Worm (Caenorhabditis elegans) whole organism, L3 larva: Measurements from ENCODE around the gene srz-99.

Experiments
- R02D3.7 ChIP-seq: fragments of 150-350 bp; optimal IDR thresholded peaks from 2 replicates; lab custom pipeline; 2014; ENCODE audit warnings: missing biosample characterization, missing genetic modification characterization
- ZK546.5 ChIP-seq: sonication (generic microtip); optimal IDR thresholded peaks from 2 replicates; lab custom pipeline; 2017; ENCODE audit warnings: missing biosample characterization, missing genetic modification characterization
- aly-2 ChIP-seq: fragments of 150-350 bp; optimal IDR thresholded peaks from 2 replicates; lab custom pipeline; 2014; ENCODE audit warnings: missing biosample characterization, missing genetic modification characterization
- ama-1 ChIP-seq: fragments of 150-350 bp; optimal IDR thresholded peaks from 2 replicates; lab custom pipeline; 2018
- ceh-16 ChIP-seq: sonication (generic microtip); optimal IDR thresholded peaks from 2 replicates; lab custom pipeline; 2017; ENCODE audit warnings: missing biosample characterization, missing genetic modification characterization
- ceh-28 ChIP-seq: fragments of 150-350 bp; optimal IDR thresholded peaks from 2 replicates; lab custom pipeline; 2014; ENCODE audit warnings: missing biosample characterization, missing genetic modification reagents, missing genetic modification characterization
- ceh-82 ChIP-seq: fragments of 150-350 bp; optimal IDR thresholded peaks from 2 replicates; lab custom pipeline; 2014; ENCODE audit warnings: missing biosample characterization, missing genetic modification characterization
- egl-27 ChIP-seq: sonication (generic microtip); optimal IDR thresholded peaks from 4 replicates; lab custom pipeline; 2017; ENCODE audit warnings: missing biosample characterization, missing genetic modification reagents, missing genetic modification characterization
- egl-5 ChIP-seq: fragments of 150-350 bp; optimal IDR thresholded peaks from 2 replicates; lab custom pipeline; 2017; ENCODE audit warnings: missing biosample characterization, missing genetic modification reagents, missing genetic modification characterization, inconsistent platforms
- elt-1 ChIP-seq: fragments of 150-350 bp; optimal IDR thresholded peaks from 2 replicates; lab custom pipeline; 2014; ENCODE audit warnings: missing biosample characterization, missing genetic modification characterization
- elt-2 ChIP-seq: sonication (generic microtip); optimal IDR thresholded peaks from 2 replicates; lab custom pipeline; 2016; ENCODE audit warnings: missing genetic modification reagents, mild to moderate bottlenecking, missing genetic modification characterization, missing compliant biosample characterization
- elt-3 ChIP-seq, 3 experiments: fragments of 150-350 bp in 1 of 3; sonication (generic microtip) in 2 of 3; optimal IDR thresholded peaks; 2 replicates in 2 of 3; 4 replicates in 1 of 3; lab custom pipeline; 2014 to 2017; ENCODE audit warnings: missing biosample characterization in 3 of 3, missing genetic modification characterization in 3 of 3
- eor-1 ChIP-seq, 2 experiments: fragments of 150-350 bp; optimal IDR thresholded peaks; 2 replicates each; lab custom pipeline; 2014 to 2018; ENCODE audit warnings: missing biosample characterization in 2 of 2, missing genetic modification characterization in 2 of 2
- fkh-10 ChIP-seq: sonication (generic microtip); optimal IDR thresholded peaks from 2 replicates; lab custom pipeline; 2017; ENCODE audit warnings: missing biosample characterization, missing genetic modification reagents, missing genetic modification characterization
- fkh-2 ChIP-seq: fragments of 150-350 bp; optimal IDR thresholded peaks from 2 replicates; lab custom pipeline; 2014; ENCODE audit warnings: missing biosample characterization, missing genetic modification reagents, missing genetic modification characterization
- hmg-11 ChIP-seq: sonication (generic microtip); optimal IDR thresholded peaks from 2 replicates; lab custom pipeline; 2016; ENCODE audit warnings: missing genetic modification characterization, missing compliant biosample characterization
- lin-15B ChIP-seq: fragments of 150-350 bp; optimal IDR thresholded peaks from 2 replicates; lab custom pipeline; 2014; ENCODE audit warnings: missing biosample characterization, missing genetic modification characterization
- lin-39 ChIP-seq: fragments of 150-350 bp; optimal IDR thresholded peaks from 2 replicates; lab custom pipeline; 2018; ENCODE audit warnings: missing biosample characterization, missing genetic modification reagents, missing genetic modification characterization
- lsy-12 ChIP-seq: sonication (generic microtip); optimal IDR thresholded peaks from 2 replicates; lab custom pipeline; 2016; ENCODE audit warnings: mild to moderate bottlenecking, missing genetic modification characterization, missing compliant biosample characterization
- mdl-1 ChIP-seq: fragments of 150-350 bp; optimal IDR thresholded peaks from 2 replicates; lab custom pipeline; 2014; ENCODE audit warnings: missing biosample characterization, missing genetic modification characterization
- mml-1 ChIP-seq: fragments of 150-350 bp; sonication (generic microtip); optimal IDR thresholded peaks from 3 replicates; lab custom pipeline; 2014; ENCODE audit warnings: missing biosample characterization, missing genetic modification characterization
- nhr-11 ChIP-seq: fragments of 150-350 bp; optimal IDR thresholded peaks from 2 replicates; lab custom pipeline; 2014; ENCODE audit warnings: missing biosample characterization, missing genetic modification characterization
- nhr-23 ChIP-seq: fragments of 150-350 bp; optimal IDR thresholded peaks from 2 replicates; lab custom pipeline; 2014; ENCODE audit warnings: missing biosample characterization, missing genetic modification reagents, missing genetic modification characterization
- nhr-237 ChIP-seq: fragments of 150-350 bp; optimal IDR thresholded peaks from 2 replicates; lab custom pipeline; 2014; ENCODE audit warnings: missing biosample characterization, missing genetic modification characterization
- nhr-25 ChIP-seq: sonication (generic microtip); optimal IDR thresholded peaks from 2 replicates; lab custom pipeline; 2017; ENCODE audit warnings: missing biosample characterization, missing genetic modification characterization
- nhr-28 ChIP-seq: fragments of 150-350 bp; optimal IDR thresholded peaks from 2 replicates; lab custom pipeline; 2014; ENCODE audit warnings: missing biosample characterization, missing genetic modification characterization
- nhr-43 ChIP-seq: sonication (generic microtip); optimal IDR thresholded peaks from 2 replicates; lab custom pipeline; 2016; ENCODE audit warnings: mild to moderate bottlenecking, missing genetic modification characterization, missing compliant biosample characterization; ENCODE audit not compliant: poor library complexity, severe bottlenecking
- nhr-67 ChIP-seq: fragments of 150-350 bp; optimal IDR thresholded peaks from 2 replicates; lab custom pipeline; 2014; ENCODE audit warnings: missing biosample characterization, missing genetic modification characterization
- nhr-77 ChIP-seq: fragments of 150-350 bp; optimal IDR thresholded peaks from 2 replicates; lab custom pipeline; 2014; ENCODE audit warnings: missing biosample characterization, missing genetic modification characterization
- pqm-1 ChIP-seq: fragments of 150-350 bp; optimal IDR thresholded peaks from 2 replicates; lab custom pipeline; 2017; ENCODE audit warnings: missing biosample characterization, missing genetic modification characterization, inconsistent platforms
- sea-2 ChIP-seq: fragments of 150-350 bp; sonication (generic microtip); optimal IDR thresholded peaks from 4 replicates; lab custom pipeline; 2014; ENCODE audit warnings: missing biosample characterization, missing genetic modification reagents, missing genetic modification characterization
- skn-1 ChIP-seq: fragments of 150-350 bp; optimal IDR thresholded peaks from 2 replicates; lab custom pipeline; 2014; ENCODE audit warnings: missing biosample characterization, missing genetic modification characterization
- snpc-4 ChIP-seq: fragments of 150-350 bp; optimal IDR thresholded peaks from 2 replicates; lab custom pipeline; 2014; ENCODE audit warnings: missing biosample characterization, missing genetic modification characterization
- tbx-2 ChIP-seq: sonication (generic microtip); optimal IDR thresholded peaks from 2 replicates; lab custom pipeline; 2016; ENCODE audit warnings: mild to moderate bottlenecking, missing genetic modification characterization, missing compliant biosample characterization
- unc-39 ChIP-seq: sonication (generic microtip); optimal IDR thresholded peaks from 4 replicates; lab custom pipeline; 2017; ENCODE audit warnings: missing biosample characterization, missing genetic modification characterization
- unc-62 ChIP-seq: fragments of 150-350 bp; sonication (generic microtip); optimal IDR thresholded peaks from 4 replicates; lab custom pipeline; 2014; ENCODE audit warnings: missing biosample characterization, missing genetic modification reagents, missing genetic modification characterization
- zag-1 ChIP-seq: fragments of 150-350 bp; optimal IDR thresholded peaks from 2 replicates; lab custom pipeline; 2014; ENCODE audit warnings: missing biosample characterization, missing genetic modification characterization
- ztf-11 ChIP-seq: fragments of 150-350 bp; optimal IDR thresholded peaks from 2 replicates; lab custom pipeline; 2014; ENCODE audit warnings: missing biosample characterization, missing genetic modification characterization
- ztf-4 ChIP-seq: fragments of 150-350 bp; optimal IDR thresholded peaks from 2 replicates; lab custom pipeline; 2014; ENCODE audit warnings: missing biosample characterization, missing genetic modification characterization

srz-99 gene

ce11 chrV:16692988-16693387 is 37.1 kb upstream of the srz-99 start:
- TF ChIP-seq elt-2 (no peak), zag-1 (tag; lab: Kevin White, UChicago) (no peak), ceh-16 (tag; lab: Kevin White, UChicago) (no peak), nhr-25 (tag; lab: Kevin White, UChicago) (no peak), nhr-67 (tag; lab: Kevin White, UChicago) (no peak), ceh-82 (no peak), fkh-10 (GFP tag; lab: Kevin White, UChicago) (no peak), egl-5 (no peak), ztf-4 (tag; lab: Kevin White, UChicago) (no peak), hmg-11 (no peak), fkh-2 (tag; lab: Kevin White, UChicago) (no peak), sea-2 (GFP tag; lab: Kevin White, UChicago) (no peak), nhr-11 (tag; lab: Kevin White, UChicago) (no peak)

DNA sequence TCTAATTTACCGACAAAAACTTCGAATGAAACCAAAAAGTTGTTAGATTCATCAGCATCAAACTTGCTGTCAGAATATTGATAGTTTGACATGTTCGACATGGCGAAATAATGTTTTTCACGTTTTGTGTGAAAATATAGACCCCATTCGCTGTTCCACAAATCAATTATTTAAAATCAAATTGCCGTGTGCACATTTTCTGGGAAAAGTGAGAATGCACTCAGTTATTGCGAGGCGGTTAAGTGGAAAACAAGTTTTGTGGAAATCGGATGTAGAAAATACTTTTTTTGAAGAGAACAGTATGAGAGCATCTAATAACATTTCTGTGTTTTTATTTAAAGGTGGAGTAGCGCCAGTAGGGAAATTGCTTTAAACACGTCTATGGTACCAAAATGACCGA is 36.3 kb upstream of the srz-99 start, which contains the start of gene srw-42:
Gene srw-42, minus strand, starts transcription at position 101 of the 400 bp plus-strand sequence.
- TF ChIP-seq elt-3 (tag; optimal IDR thresholded peaks at IDR 0.05; lab: Kevin White, UChicago) (no peak), unc-39 (tag; lab: Kevin White, UChicago) (no peak), zag-1 (tag; lab: Kevin White, UChicago) (no peak), mml-1 (no peak), egl-5 (no peak)

DNA sequence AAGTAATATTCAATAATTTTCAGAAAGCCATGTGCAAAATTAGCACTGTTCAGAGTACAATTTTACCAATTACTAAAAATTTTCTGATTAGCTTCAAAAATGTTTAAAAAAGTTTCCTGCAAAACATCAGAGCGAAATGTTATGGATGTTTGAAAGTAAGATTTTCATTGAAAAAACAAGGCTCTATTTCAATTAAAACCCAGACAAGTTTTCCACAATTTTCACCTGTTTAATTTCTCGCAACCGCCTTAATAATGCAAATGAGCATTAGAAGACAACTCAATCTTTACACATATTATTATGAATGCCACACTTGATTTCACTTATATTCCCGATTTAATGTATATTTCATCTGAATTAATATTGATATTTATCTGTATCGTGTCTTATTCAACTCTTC is 35.5 kb upstream of the srz-99 start, which contains the start of gene srz-101:
Gene srz-101, plus strand, starts transcription at position 301 of the 400 bp plus-strand sequence.
- TF ChIP-seq mdl-1 (tag; lab: Kevin White, UChicago) (no peak), elt-1 (tag; lab: Kevin White, UChicago) (no peak), nhr-11 (tag; lab: Kevin White, UChicago) (no peak), egl-5 (no peak), tbx-2 (tag; lab: Kevin White, UChicago) (no peak), nhr-237 (tag; lab: Kevin White, UChicago) (no peak), ceh-16 (tag; lab: Kevin White, UChicago) (no peak), lin-15B (tag; lab: Kevin White, UChicago) (no peak)

DNA sequence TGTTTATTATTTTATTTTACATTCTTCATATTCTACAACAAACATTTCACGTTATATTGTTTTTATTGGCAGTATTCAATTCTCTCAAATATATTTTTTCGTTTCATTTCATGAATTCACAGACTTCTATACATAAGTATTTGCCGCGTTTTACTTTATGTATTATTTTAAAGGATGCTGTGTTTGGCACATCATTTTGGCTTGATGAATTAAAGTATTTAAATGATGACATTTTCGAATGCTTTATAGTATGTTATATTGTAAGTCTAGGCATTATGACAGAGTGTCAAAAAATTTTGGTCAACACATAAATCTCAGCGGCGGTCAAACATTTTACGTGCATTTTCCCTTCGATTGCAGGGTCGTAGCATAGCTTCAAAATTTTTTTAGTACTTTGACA is 34.6 kb upstream of the srz-99 start:
- no peak for TF ChIP-seq skn-1 (tag; lab: Kevin White, UChicago)
- no peak for TF ChIP-seq eor-1 (tag; optimal IDR thresholded peaks at IDR 0.05; lab: Kevin White, UChicago)
- no peak for TF ChIP-seq aly-2 (tag; lab: Kevin White, UChicago)
- TF ChIP-seq tbx-2 (tag; lab: Kevin White, UChicago): no peak
- TF ChIP-seq ceh-16 (tag; lab: Kevin White, UChicago): no peak
- no peak for TF ChIP-seq nhr-43
- no peak for TF ChIP-seq lsy-12 (tag; lab: Kevin White, UChicago)
- TF ChIP-seq ceh-28: no peak
- TF ChIP-seq ceh-82: no peak
- no peak for TF ChIP-seq hmg-11
- TF ChIP-seq elt-3 (tag; optimal IDR thresholded peaks at IDR 0.05; lab: Kevin White, UChicago): no peak
- no peak for TF ChIP-seq nhr-23 (tag; lab: Kevin White, UChicago)

ce11 chrV:16697178-16697577 is 32.9 kb upstream of the srz-99 start, which contains the start of gene srw-41:
srw-41 (plus strand) TSS chrV:16697478.
- TF ChIP-seq nhr-77 (tag; lab: Kevin White, UChicago): no peak
- no peak for TF ChIP-seq zag-1 (tag; lab: Kevin White, UChicago)
- TF ChIP-seq snpc-4 (tag; lab: Kevin White, UChicago): no peak
- TF ChIP-seq nhr-237 (tag; lab: Kevin White, UChicago): no peak
- no peak for TF ChIP-seq nhr-67 (tag; lab: Kevin White, UChicago)
- no peak for TF ChIP-seq ceh-82
- no peak for TF ChIP-seq R02D3.7 (tag; lab: Kevin White, UChicago)
- TF ChIP-seq aly-2 (tag; lab: Kevin White, UChicago): no peak
- no peak for TF ChIP-seq ztf-11 (tag; lab: Kevin White, UChicago)
- TF ChIP-seq, all 47 proteins: peak for 0

- TF ChIP-seq nhr-77 (tag; lab: Kevin White, UChicago): no peak
- no peak for TF ChIP-seq nhr-11 (tag; lab: Kevin White, UChicago)
- TF ChIP-seq egl-27 (tag; lab: Kevin White, UChicago): no peak
- TF ChIP-seq ceh-28: no peak
- no peak for TF ChIP-seq nhr-67 (tag; lab: Kevin White, UChicago)
- TF ChIP-seq unc-62 (GFP tag; lab: Kevin White, UChicago): no peak
- TF ChIP-seq ama-1 (lab: Kevin White, UChicago): no peak
- TF ChIP-seq ceh-16 (tag; lab: Kevin White, UChicago): no peak
- no peak for TF ChIP-seq pqm-1 (tag; lab: Kevin White, UChicago)
- TF ChIP-seq lin-39 (tag; lab: Kevin White, UChicago): no peak
- no peak for TF ChIP-seq lsy-12 (tag; lab: Kevin White, UChicago)
- no peak for TF ChIP-seq ZK546.5
- TF ChIP-seq nhr-28 (tag; lab: Kevin White, UChicago): no peak
- no peak for TF ChIP-seq ztf-11 (tag; lab: Kevin White, UChicago)
Observed at ce11 chrV:16699752-16700259, 30.3 kb upstream of the srz-99 start, which contains the start of gene Y70C5C.1. Y70C5C.1 (plus strand) TSS chrV:16700209.
